Worm (Caenorhabditis elegans) whole organism, L1 larva: ENCODE results near the gene ptpn-22.

Experiments
- F16B12.6 ChIP-seq: fragments of 150-350 bp; optimal IDR thresholded peaks from 2 replicates; lab custom pipeline; 2014; ENCODE audit warnings: missing biosample characterization, missing genetic modification characterization
- blmp-1 ChIP-seq: fragments of 150-350 bp; optimal IDR thresholded peaks from 2 replicates; lab custom pipeline; 2014; ENCODE audit warnings: missing biosample characterization, missing genetic modification characterization
- ceh-88 ChIP-seq: fragments of 200-800 bp; sonication (Bioruptor generic); IDR thresholded peaks from 2 replicates; pipeline ENCODE4 v1.3.6; 2022; ENCODE audit warnings: missing genetic modification characterization, missing compliant biosample characterization
- dpl-1 ChIP-seq, 3 experiments: fragments of 150-350 bp in 2 of 3; sonication (generic microtip) in 1 of 3; optimal IDR thresholded peaks; 2 replicates each; lab custom pipeline; 2014 to 2017; ENCODE audit warnings: missing biosample characterization in 3 of 3, missing genetic modification characterization in 3 of 3, missing genetic modification reagents in 3 of 3
- dsc-1 ChIP-seq: sonication (generic microtip); optimal IDR thresholded peaks from 2 replicates; lab custom pipeline; 2016; ENCODE audit warnings: mild to moderate bottlenecking, missing genetic modification characterization, missing compliant biosample characterization
- efl-1 ChIP-seq, 4 experiments: fragments of 150-350 bp; optimal IDR thresholded peaks in 3 of 4; peaks in 1 of 4; 1 replicate in 1 of 4; 2 replicates in 3 of 4; lab custom pipeline; 2014; ENCODE audit warnings: missing biosample characterization in 2 of 4, missing genetic modification characterization in 2 of 4, missing genetic modification reagents in 2 of 4
- efl-3 ChIP-seq: fragments of 200-800 bp; sonication (Bioruptor generic); optimal IDR thresholded peaks from 2 replicates; lab custom pipeline; 2018; ENCODE audit warnings: mild to moderate bottlenecking, missing genetic modification characterization, missing compliant biosample characterization
- egl-13 ChIP-seq: sonication (generic microtip); optimal IDR thresholded peaks from 2 replicates; lab custom pipeline; 2016; ENCODE audit warnings: missing genotype, missing genetic modification reagents, missing genetic modification characterization, missing compliant biosample characterization
- egl-27 ChIP-seq, 2 experiments: fragments of 150-350 bp in 1 of 2; sonication (generic microtip); optimal IDR thresholded peaks; 3 replicates each; lab custom pipeline; 2017 to 2018; ENCODE audit warnings: missing biosample characterization in 2 of 2, missing genetic modification characterization in 2 of 2, missing genetic modification reagents in 2 of 2
- elt-3 ChIP-seq, 6 experiments: fragments of 150-350 bp in 1 of 6; sonication (generic microtip); optimal IDR thresholded peaks; 2 replicates each; lab custom pipeline; 2017 to 2018; ENCODE audit warnings: missing biosample characterization in 6 of 6, missing genetic modification characterization in 6 of 6, inconsistent platforms in 1 of 6
- ets-5 ChIP-seq: fragments of 200-800 bp; sonication (Bioruptor generic); IDR thresholded peaks from 2 replicates; pipeline ENCODE4 v1.3.6; 2022; ENCODE audit warnings: missing genetic modification characterization, missing compliant biosample characterization
- fkh-8 ChIP-seq: sonication (generic microtip); optimal IDR thresholded peaks from 2 replicates; lab custom pipeline; 2016; ENCODE audit warnings: mild to moderate bottlenecking, missing genetic modification characterization, missing compliant biosample characterization
- hlh-17 ChIP-seq: fragments of 200-800 bp; sonication (Bioruptor generic); optimal IDR thresholded peaks from 2 replicates; lab custom pipeline; 2018; ENCODE audit warnings: missing genetic modification characterization, mild to moderate bottlenecking, missing compliant biosample characterization, moderate library complexity, borderline replicate concordance
- hlh-4 ChIP-seq: sonication (generic microtip); optimal IDR thresholded peaks from 2 replicates; lab custom pipeline; 2016; ENCODE audit warnings: mild to moderate bottlenecking, missing genetic modification characterization, missing compliant biosample characterization
- isw-1 ChIP-seq: fragments of 200-800 bp; sonication (Bioruptor generic); IDR thresholded peaks from 2 replicates; pipeline ENCODE4 v1.3.6; 2022; ENCODE audit warnings: missing genetic modification characterization, missing compliant biosample characterization
- lin-14 ChIP-seq: fragments of 200-800 bp; sonication (Bioruptor generic); optimal IDR thresholded peaks from 2 replicates; lab custom pipeline; 2018; ENCODE audit warnings: mild to moderate bottlenecking, missing genetic modification characterization, moderate library complexity, missing compliant biosample characterization
- lin-35 ChIP-seq, 2 experiments: fragments of 150-350 bp; optimal IDR thresholded peaks; 2 replicates each; lab custom pipeline; 2014; ENCODE audit warnings: missing biosample characterization in 2 of 2, missing genetic modification characterization in 2 of 2, missing genetic modification reagents in 2 of 2
- lin-39 ChIP-seq: fragments of 150-350 bp; optimal IDR thresholded peaks from 2 replicates; lab custom pipeline; 2014; ENCODE audit warnings: missing biosample characterization, missing genetic modification reagents, missing genetic modification characterization
- mdl-1 ChIP-seq, 2 experiments: fragments of 150-350 bp; optimal IDR thresholded peaks; 2 replicates each; lab custom pipeline; 2014 to 2017; ENCODE audit warnings: missing biosample characterization in 2 of 2, missing genetic modification characterization in 2 of 2, inconsistent platforms in 1 of 2
- nhr-20 ChIP-seq: sonication (generic microtip); optimal IDR thresholded peaks from 2 replicates; lab custom pipeline; 2016; ENCODE audit warnings: mild to moderate bottlenecking, missing genetic modification characterization, missing compliant biosample characterization
- nhr-237 ChIP-seq: fragments of 150-350 bp; optimal IDR thresholded peaks from 2 replicates; lab custom pipeline; 2014; ENCODE audit warnings: missing biosample characterization, missing genetic modification characterization
- nhr-47 ChIP-seq: sonication (generic microtip); optimal IDR thresholded peaks from 2 replicates; lab custom pipeline; 2016; ENCODE audit warnings: mild to moderate bottlenecking, missing genetic modification characterization, moderate library complexity, missing compliant biosample characterization
- nhr-71 ChIP-seq: sonication (generic microtip); optimal IDR thresholded peaks from 2 replicates; lab custom pipeline; 2016; ENCODE audit warnings: mild to moderate bottlenecking, missing genetic modification characterization, moderate library complexity, missing compliant biosample characterization
- nhr-77 ChIP-seq: fragments of 150-350 bp; optimal IDR thresholded peaks from 2 replicates; lab custom pipeline; 2014; ENCODE audit warnings: missing biosample characterization, missing genetic modification characterization
- nhr-84 ChIP-seq: sonication (generic microtip); optimal IDR thresholded peaks from 2 replicates; lab custom pipeline; 2017; ENCODE audit warnings: missing biosample characterization, missing genetic modification characterization
- nhr-85 ChIP-seq: sonication (generic microtip); peaks from one replicate; lab custom pipeline; 2016; ENCODE audit warnings: missing genetic modification characterization, inconsistent platforms, missing compliant biosample characterization
- rnt-1 ChIP-seq: sonication (generic microtip); optimal IDR thresholded peaks from 2 replicates; lab custom pipeline; 2016; ENCODE audit warnings: mild to moderate bottlenecking, missing genetic modification characterization, moderate library complexity, missing compliant biosample characterization
- skn-1 ChIP-seq: fragments of 150-350 bp; optimal IDR thresholded peaks from 2 replicates; lab custom pipeline; 2014; ENCODE audit warnings: missing biosample characterization, missing genetic modification characterization
- snu-23 ChIP-seq: sonication (generic microtip); optimal IDR thresholded peaks from 2 replicates; lab custom pipeline; 2016; ENCODE audit warnings: missing genetic modification characterization, missing compliant biosample characterization
- sptf-1 ChIP-seq: fragments of 150-350 bp; optimal IDR thresholded peaks from 2 replicates; lab custom pipeline; 2014; ENCODE audit warnings: missing biosample characterization, missing genetic modification characterization
- swsn-7 ChIP-seq: sonication (generic microtip); optimal IDR thresholded peaks from 2 replicates; lab custom pipeline; 2016; ENCODE audit warnings: missing genetic modification characterization, missing compliant biosample characterization
- tlp-1 ChIP-seq: fragments of 150-350 bp; optimal IDR thresholded peaks from 2 replicates; lab custom pipeline; 2014; ENCODE audit warnings: missing biosample characterization, missing genetic modification characterization
- unc-130 ChIP-seq: fragments of 150-350 bp; optimal IDR thresholded peaks from 2 replicates; lab custom pipeline; 2017; ENCODE audit warnings: missing biosample characterization, missing genetic modification characterization, inconsistent platforms
- unc-62 ChIP-seq: fragments of 150-350 bp; optimal IDR thresholded peaks from 2 replicates; lab custom pipeline; 2014; ENCODE audit warnings: missing biosample characterization, missing genetic modification reagents, missing genetic modification characterization
- unc-86 ChIP-seq: sonication (generic microtip); optimal IDR thresholded peaks from 2 replicates; lab custom pipeline; 2016; ENCODE audit warnings: missing genetic modification characterization, missing compliant biosample characterization
- unc-98 ChIP-seq: fragments of 200-800 bp; sonication (Bioruptor generic); IDR thresholded peaks from 2 replicates; pipeline ENCODE4 v1.3.6; 2022; ENCODE audit warnings: missing genetic modification characterization, missing compliant biosample characterization
- vab-15 ChIP-seq: sonication (generic microtip); optimal IDR thresholded peaks from 2 replicates; lab custom pipeline; 2017; ENCODE audit warnings: missing genotype, mild to moderate bottlenecking, missing genetic modification characterization, missing compliant biosample characterization

The ptpn-22 gene

ce11 chrIV:1745453-1746051, 5.5 kb upstream of the ptpn-22 start, which contains the start of the genes Y41D4A.6 and Y41D4A.4 (continued):
- TF ChIP-seq snu-23 (peak; percentile 94), lin-14 (GFP tag; lab: Kevin White, UChicago) (peak; percentile 92), elt-3 (tag; optimal IDR thresholded peaks at IDR 0.05; lab: Kevin White, UChicago) (peak in 2 of 6 experiments; percentile 32 to 52), unc-98 (GFP tag; lab: Robert Waterston, UW) (peak; percentile 83), nhr-84 (tag; lab: Kevin White, UChicago) (no peak), unc-130 (tag; lab: Kevin White, UChicago) (peak; percentile 84), ceh-88 (GFP tag; lab: Robert Waterston, UW) (peak; percentile 73; the same call in 1 of the 2 replicates), unc-62 (GFP tag; lab: Kevin White, UChicago) (no peak), tlp-1 (tag; lab: Kevin White, UChicago) (no peak), ets-5 (GFP tag; lab: Robert Waterston, UW) (no peak), lin-39 (no peak), efl-1 (optimal IDR thresholded peaks at IDR 0.05; lab: Kevin White, UChicago) (peak; percentile 85 to 92), efl-1 (GFP tag; optimal IDR thresholded peaks at IDR 0.05 in 1 of 2; lab: Kevin White, UChicago) (peak; percentile 75 to 97), skn-1 (tag; lab: Kevin White, UChicago) (peak; percentile 70)

- TF ChIP-seq ceh-88 (GFP tag; lab: Robert Waterston, UW), result no peak
- peak; percentile 37 for TF ChIP-seq nhr-85
- peak; percentile 3 to 4 for TF ChIP-seq efl-1 (optimal IDR thresholded peaks at IDR 0.05; lab: Kevin White, UChicago)
- TF ChIP-seq efl-1 (GFP tag; optimal IDR thresholded peaks at IDR 0.05 in 1 of 2; lab: Kevin White, UChicago), result peak; percentile 19 to 79
- TF ChIP-seq nhr-77 (tag; lab: Kevin White, UChicago), result no peak
- TF ChIP-seq egl-27 (tag; optimal IDR thresholded peaks at IDR 0.05; lab: Kevin White, UChicago), result no peak
- no peak for TF ChIP-seq hlh-17
- TF ChIP-seq rnt-1 (tag; lab: Kevin White, UChicago), result peak; percentile 25
- peak; percentile 58 for TF ChIP-seq blmp-1
- peak in 1 of 2 experiments; percentile 23 for TF ChIP-seq mdl-1 (tag; optimal IDR thresholded peaks at IDR 0.05; lab: Kevin White, UChicago)
- TF ChIP-seq efl-3, result no peak
- peak; percentile 9 for TF ChIP-seq snu-23
- TF ChIP-seq dpl-1 (GFP tag; optimal IDR thresholded peaks at IDR 0.05; lab: Kevin White, UChicago), result peak; percentile 7 to 13 (median 11)
- no peak for TF ChIP-seq nhr-237 (tag; lab: Kevin White, UChicago)
- TF ChIP-seq F16B12.6, result peak; percentile 41
- TF ChIP-seq lin-35 (GFP tag; optimal IDR thresholded peaks at IDR 0.05; lab: Kevin White, UChicago), result peak in 1 of 2 experiments; percentile 2
These were observed 527 bp downstream of the ptpn-22 start for ce11 chrIV:1739366-1740104.

ce11 chrIV:1738892-1739291, 1.2 kb downstream of the ptpn-22 start:
- no peak for TF ChIP-seq vab-15 (tag; lab: Kevin White, UChicago)
- TF ChIP-seq isw-1 (GFP tag; lab: Robert Waterston, UW), result no peak
- TF ChIP-seq efl-1 (optimal IDR thresholded peaks at IDR 0.05; lab: Kevin White, UChicago), result no peak
- TF ChIP-seq efl-1 (GFP tag; optimal IDR thresholded peaks at IDR 0.05 in 1 of 2; lab: Kevin White, UChicago), result peak in 1 of 2 experiments; percentile 89
- TF ChIP-seq unc-86 (tag; lab: Kevin White, UChicago), result no peak
- TF ChIP-seq nhr-20 (tag; lab: Kevin White, UChicago), result peak; percentile 39
- peak; percentile 69 for TF ChIP-seq nhr-47
- TF ChIP-seq egl-13 (tag; lab: Kevin White, UChicago), result peak; percentile 60
- peak; percentile 89 for TF ChIP-seq fkh-8
- no peak for TF ChIP-seq hlh-17
- peak; percentile 54 for TF ChIP-seq dsc-1 (tag; lab: Kevin White, UChicago)
- no peak for TF ChIP-seq sptf-1 (tag; lab: Kevin White, UChicago)
- TF ChIP-seq unc-130 (tag; lab: Kevin White, UChicago), result no peak
- TF ChIP-seq hlh-4 (tag; lab: Kevin White, UChicago), result no peak
- peak; percentile 53 for TF ChIP-seq nhr-71 (tag; lab: Kevin White, UChicago)
- TF ChIP-seq swsn-7 (tag; lab: Kevin White, UChicago), result peak; percentile 35
- TF ChIP-seq lin-14 (GFP tag; lab: Kevin White, UChicago), result peak; percentile 31
